Fruit fly (Drosophila melanogaster): ENCODE measurements around the gene Mtr3.

The Mtr3 gene

DNA sequence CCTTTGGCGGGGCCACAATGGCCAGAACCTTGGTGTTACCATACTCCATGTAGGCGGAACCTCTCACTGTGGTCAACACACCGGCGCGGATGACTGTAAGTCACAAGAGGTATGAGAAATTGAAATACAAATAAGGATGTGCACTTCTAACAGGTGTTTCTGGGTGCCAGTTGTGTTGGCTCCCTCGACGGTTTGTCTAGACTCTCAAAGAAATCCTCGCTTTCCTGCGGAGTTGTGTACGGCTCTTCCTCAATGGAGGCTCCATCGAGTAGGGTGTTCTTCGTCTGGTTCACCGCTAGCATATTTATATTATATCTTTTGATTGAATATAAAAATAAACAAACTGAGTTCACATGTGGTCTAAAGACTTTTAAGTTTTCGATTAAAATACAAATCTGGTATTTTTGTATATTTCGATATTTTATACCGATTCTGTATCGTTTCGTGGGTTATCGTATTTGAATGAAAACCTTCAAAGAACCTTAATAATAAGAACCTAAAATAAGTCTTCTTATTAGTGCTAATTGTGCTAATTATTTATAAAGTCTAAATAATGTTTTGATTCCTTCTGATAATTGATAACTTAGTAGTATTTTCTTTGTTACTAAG, at the start of gene Mtr3:
Gene Mtr3 (minus strand): TSS at position 388 of the 609 bp plus-strand sequence.
- TF ChIP-seq CG16779 (tag; optimal IDR thresholded peaks at IDR 0.05) = no peak
- no peak for TF ChIP-seq achi (GFP tag; optimal IDR thresholded peaks at IDR 0.05)
- no peak for TF ChIP-seq CG8319 (GFP tag; optimal IDR thresholded peaks at IDR 0.05)
- TF ChIP-seq CG32006 (GFP tag; optimal IDR thresholded peaks at IDR 0.05) = no peak
- no peak for TF ChIP-seq CG6808 (GFP tag; optimal IDR thresholded peaks at IDR 0.05)
- no peak for TF ChIP-seq Ets21C (GFP tag; optimal IDR thresholded peaks at IDR 0.05)
- TF ChIP-seq eg (GFP tag; IDR thresholded peaks at IDR 0.05) = no peak
- TF ChIP-seq esn (GFP tag; optimal IDR thresholded peaks at IDR 0.05) = no peak
- no peak for TF ChIP-seq dsx (GFP tag; optimal IDR thresholded peaks at IDR 0.05; ENCODE audit: poor library complexity, severe bottlenecking)
- no peak for TF ChIP-seq ss (GFP tag; optimal IDR thresholded peaks at IDR 0.05)

- peak; percentile 12 for TF ChIP-seq OdsH (GFP tag; optimal IDR thresholded peaks at IDR 0.05)
- TF ChIP-seq Smox (GFP tag; optimal IDR thresholded peaks at IDR 0.05) = no peak
- peak; percentile 23 for TF ChIP-seq Met (GFP tag; optimal IDR thresholded peaks at IDR 0.05)
- peak; percentile 25 for TF ChIP-seq CG32006 (GFP tag; optimal IDR thresholded peaks at IDR 0.05)
- peak; percentile 14 for TF ChIP-seq acj6 (GFP tag; optimal IDR thresholded peaks at IDR 0.05)
- no peak for TF ChIP-seq eg (GFP tag; IDR thresholded peaks at IDR 0.05)
- peak; percentile 39 for TF ChIP-seq pdm3 (GFP tag; optimal IDR thresholded peaks at IDR 0.05)
- peak; percentile 17 for TF ChIP-seq CG6792 (GFP tag; optimal IDR thresholded peaks at IDR 0.05)
- peak; percentile 1 for TF ChIP-seq CG31627 (GFP tag; optimal IDR thresholded peaks at IDR 0.05)
- TF ChIP-seq salr (GFP tag; optimal IDR thresholded peaks at IDR 0.05) = no peak
- TF ChIP-seq Ets21C (GFP tag; optimal IDR thresholded peaks at IDR 0.05) = no peak
- TF ChIP-seq achi (GFP tag; optimal IDR thresholded peaks at IDR 0.05) = peak; percentile 36
- TF ChIP-seq Eip78C (GFP tag) = peak; percentile 75
- peak in 1 of 2 experiments; percentile 51 for TF ChIP-seq ss (GFP tag; optimal IDR thresholded peaks at IDR 0.05)
- no peak for TF ChIP-seq dac (GFP tag; optimal IDR thresholded peaks at IDR 0.05)
- TF ChIP-seq CG6854 (GFP tag; optimal IDR thresholded peaks at IDR 0.05) = no peak
- TF ChIP-seq vri (GFP tag; optimal IDR thresholded peaks at IDR 0.05) = no peak
- no peak for TF ChIP-seq CG4318 (GFP tag; optimal IDR thresholded peaks at IDR 0.05)
- TF ChIP-seq Eip93F (GFP tag; optimal IDR thresholded peaks at IDR 0.05) = no peak
- TF ChIP-seq CG10631 (GFP tag; optimal IDR thresholded peaks at IDR 0.05) = peak; percentile 36
- TF ChIP-seq Sox102F (GFP tag; optimal IDR thresholded peaks at IDR 0.05) = peak; percentile 7
- TF ChIP-seq lz (GFP tag; optimal IDR thresholded peaks at IDR 0.05) = peak; percentile 15
- no peak for TF ChIP-seq CG3919 (GFP tag; optimal IDR thresholded peaks at IDR 0.05)
- TF ChIP-seq cyc (GFP tag; optimal IDR thresholded peaks at IDR 0.05) = no peak
- TF ChIP-seq CG7368 (GFP tag; optimal IDR thresholded peaks at IDR 0.05) = no peak
- TF ChIP-seq Sox14 (GFP tag; optimal IDR thresholded peaks at IDR 0.05) = peak; percentile 5
- TF ChIP-seq svp (GFP tag) = peak; percentile 41
- peak; percentile 44; the same call in 2 of the 3 replicates for TF ChIP-seq CG8119 (GFP tag; IDR thresholded peaks at IDR 0.05)
- TF ChIP-seq Lpt (GFP tag; optimal IDR thresholded peaks at IDR 0.05) = no peak
- TF ChIP-seq spab (GFP tag; optimal IDR thresholded peaks at IDR 0.05) = peak; percentile 40
- peak; percentile 2 for TF ChIP-seq CG6808 (GFP tag; optimal IDR thresholded peaks at IDR 0.05)
- no peak for TF ChIP-seq CG34406 (GFP tag; optimal IDR thresholded peaks at IDR 0.05)
- no peak for TF ChIP-seq Eip75B (GFP tag; optimal IDR thresholded peaks at IDR 0.05)
- peak; percentile 51 for TF ChIP-seq Ets96B (tag; optimal IDR thresholded peaks at IDR 0.05)
- peak; percentile 8 for TF ChIP-seq CG16779 (tag; optimal IDR thresholded peaks at IDR 0.05)
- TF ChIP-seq esn (GFP tag; optimal IDR thresholded peaks at IDR 0.05) = no peak
- TF ChIP-seq dsx (GFP tag; optimal IDR thresholded peaks at IDR 0.05; ENCODE audit: poor library complexity, severe bottlenecking) = peak; percentile 20
- TF ChIP-seq CG11294 (GFP tag; IDR thresholded peaks at IDR 0.05) = no peak
- TF ChIP-seq CG15336 (GFP tag; IDR thresholded peaks at IDR 0.05) = no peak
- TF ChIP-seq CG1621 (tag; optimal IDR thresholded peaks at IDR 0.05) = no peak
- TF ChIP-seq net (GFP tag; optimal IDR thresholded peaks at IDR 0.05) = peak; percentile 28
- no peak for TF ChIP-seq CG6276 (GFP tag; optimal IDR thresholded peaks at IDR 0.05)
- TF ChIP-seq fkh (GFP tag; optimal IDR thresholded peaks at IDR 0.05) = no peak
- peak; percentile 28 for TF ChIP-seq CG8632 (GFP tag; optimal IDR thresholded peaks at IDR 0.05)
- peak; percentile 44 for TF ChIP-seq fd59A (GFP tag; optimal IDR thresholded peaks at IDR 0.05)
- peak; percentile 39 for TF ChIP-seq Hr4 (GFP tag; optimal IDR thresholded peaks at IDR 0.05)
- no peak for TF ChIP-seq CG6163 (GFP tag; IDR thresholded peaks at IDR 0.05)
Measured at dm6 chr3L:19961805-19962204, 48.3 kb upstream of the Mtr3 start.

Data from whole organism, prepupa.